Worm (Caenorhabditis elegans) whole organism, midembryonic: Measurements from ENCODE around the gene ptr-3.

ENCODE experiments used
- T22C8.4 ChIP-seq: fragments of 200-800 bp; sonication (Bioruptor generic); IDR thresholded peaks from 2 replicates; pipeline ENCODE4 v1.3.6; 2022; ENCODE audit warnings: missing genetic modification characterization, missing compliant biosample characterization
- cog-1 ChIP-seq: sonication (generic microtip); optimal IDR thresholded peaks from 2 replicates; lab custom pipeline; 2016; ENCODE audit warnings: missing genetic modification characterization, missing compliant biosample characterization
- flt-1 ChIP-seq: fragments of 200-800 bp; sonication (Bioruptor generic); IDR thresholded peaks from 2 replicates; pipeline ENCODE4 v1.3.6; 2022; ENCODE audit warnings: missing genetic modification characterization, missing compliant biosample characterization
- klf-2 ChIP-seq: fragments of 200-800 bp; sonication (Bioruptor generic); conservative IDR thresholded peaks from 2 replicates; pipeline ENCODE4 v1.3.6; 2022; ENCODE audit warnings: missing genetic modification reagents, missing genetic modification characterization, missing compliant biosample characterization
- med-1 ChIP-seq: sonication (generic microtip); optimal IDR thresholded peaks from 2 replicates; lab custom pipeline; 2017; ENCODE audit warnings: missing genetic modification characterization, mild to moderate bottlenecking, missing compliant biosample characterization, antibody characterized with exemption, missing genetic modification reagents; ENCODE audit not compliant: insufficient read depth
- ref-1 ChIP-seq: fragments of 200-800 bp; sonication (Bioruptor generic); conservative IDR thresholded peaks from 2 replicates; pipeline ENCODE4 v1.3.6; 2022; ENCODE audit warnings: missing genetic modification reagents, missing genetic modification characterization, missing compliant biosample characterization
- tab-1 ChIP-seq: fragments of 200-800 bp; sonication (Bioruptor generic); IDR thresholded peaks from 2 replicates; pipeline ENCODE4 v1.3.6; 2022; ENCODE audit warnings: missing genetic modification characterization, missing compliant biosample characterization
- ztf-23 ChIP-seq: fragments of 200-800 bp; sonication (Bioruptor generic); IDR thresholded peaks from 2 replicates; pipeline ENCODE4 v1.3.6; 2022; ENCODE audit warnings: missing genetic modification reagents, missing genetic modification characterization, missing compliant biosample characterization
- ztf-29 ChIP-seq: fragments of 200-800 bp; sonication (Bioruptor generic); IDR thresholded peaks from 2 replicates; pipeline ENCODE4 v1.3.6; 2022; ENCODE audit warnings: missing genetic modification reagents, missing genetic modification characterization, missing compliant biosample characterization

Gene ptr-3

ce11 chrII:367455-367854, at the start of gene ptr-3:
TSS of gene ptr-3 (minus strand) at chrII:367555.
- TF ChIP-seq klf-2, result no peak
- TF ChIP-seq ztf-23 (GFP tag; lab: Robert Waterston, UW), result no peak
- TF ChIP-seq T22C8.4 (GFP tag; lab: Robert Waterston, UW), result no peak
- TF ChIP-seq ztf-29 (GFP tag; lab: Robert Waterston, UW), result no peak
- no peak for TF ChIP-seq tab-1
- no peak for TF ChIP-seq cog-1
- no peak for TF ChIP-seq ref-1 (GFP tag; lab: Robert Waterston, UW)
- TF ChIP-seq flt-1 (GFP tag; lab: Robert Waterston, UW), result no peak
- TF ChIP-seq med-1 (GFP tag; lab: Kevin White, UChicago), result no peak

DNA sequence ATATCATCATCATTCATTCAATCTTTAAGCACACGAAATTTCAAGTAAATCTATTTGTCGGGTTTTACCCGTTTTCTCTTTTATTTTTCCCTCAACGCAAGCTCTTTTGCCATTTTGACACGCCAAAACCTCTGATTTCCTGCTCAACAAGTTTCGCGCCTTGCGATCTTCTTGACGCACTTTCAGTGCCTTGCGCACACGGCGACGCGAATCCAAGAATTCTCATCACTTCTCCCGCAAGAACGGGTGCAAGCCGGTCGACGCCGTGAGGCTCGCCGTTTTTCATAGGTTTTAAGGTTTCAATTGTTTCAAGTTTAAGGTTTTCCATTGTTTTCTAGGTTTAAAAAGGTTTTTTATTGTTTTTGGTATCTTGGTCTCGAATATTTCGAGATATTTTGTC, 49.5 kb upstream of the ptr-3 start:
- TF ChIP-seq tab-1 (peak; percentile 57; the same call in 1 of the 2 replicates), flt-1 (GFP tag; lab: Robert Waterston, UW) (peak; percentile 78; the same call in 1 of the 2 replicates), ztf-23 (GFP tag; lab: Robert Waterston, UW) (peak; percentile 73)

DNA sequence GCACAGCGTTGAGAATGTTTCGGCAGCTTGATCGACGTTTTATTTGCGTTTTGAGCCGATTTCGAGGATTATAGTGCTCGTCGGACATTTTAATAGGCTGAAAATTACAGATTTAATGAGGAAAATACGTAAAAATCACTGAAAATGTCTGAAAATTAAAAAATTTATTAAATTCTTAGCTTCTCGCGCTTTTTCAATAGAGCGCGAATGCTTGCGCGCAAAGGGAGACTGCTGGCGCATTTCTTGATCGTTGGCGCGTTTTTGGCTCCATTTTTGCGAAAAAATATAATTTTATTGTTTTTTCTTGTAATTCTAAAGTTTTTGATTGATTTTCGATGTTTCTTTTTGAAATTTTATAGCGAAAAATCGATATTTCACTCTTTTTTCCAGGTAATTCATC, 43.5 kb upstream of the ptr-3 start, which contains the start of the genes dnsn-1 and C24H12.4:
Gene dnsn-1, minus strand, starts transcription at position 101 of the 400 bp plus-strand sequence.
Gene C24H12.4, plus strand, starts transcription at position 391 of the 400 bp plus-strand sequence.
- TF ChIP-seq ztf-29 (GFP tag; lab: Robert Waterston, UW) (no peak), tab-1 (no peak), ztf-23 (GFP tag; lab: Robert Waterston, UW) (no peak), klf-2 (no peak), cog-1 (peak; percentile 62), T22C8.4 (GFP tag; lab: Robert Waterston, UW) (no peak)

- TF ChIP-seq ztf-23 (GFP tag; lab: Robert Waterston, UW) (no peak), tab-1 (no peak), flt-1 (GFP tag; lab: Robert Waterston, UW) (no peak), klf-2 (no peak), T22C8.4 (GFP tag; lab: Robert Waterston, UW) (no peak), med-1 (GFP tag; lab: Kevin White, UChicago) (no peak)
These were observed 35.1 kb upstream of the ptr-3 start, which contains the start of gene clec-10 for ce11 chrII:402435-402834. TSS of gene clec-10 (plus strand) at chrII:402678.

DNA sequence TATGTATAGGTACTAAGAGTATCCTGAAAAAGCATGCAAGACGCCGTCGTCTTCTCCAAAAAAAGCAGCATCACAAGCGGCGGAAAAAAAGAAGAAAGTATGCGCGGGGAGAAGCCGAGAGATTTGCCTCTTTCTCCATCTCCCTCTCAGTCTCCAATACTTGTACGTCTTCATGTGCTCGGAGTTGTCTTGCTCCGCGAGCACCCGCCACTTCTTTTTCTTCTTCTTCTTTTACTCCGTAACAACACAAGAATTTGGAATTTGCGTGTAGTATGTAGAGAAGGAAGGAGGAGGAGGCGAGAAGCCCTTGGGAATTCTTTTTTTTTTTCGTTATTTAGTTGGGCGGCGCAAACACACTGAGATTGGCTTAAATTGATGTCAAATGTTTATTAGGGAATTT, 33.9 kb upstream of the ptr-3 start:
- TF ChIP-seq cog-1 (no peak), tab-1 (no peak), klf-2 (no peak), ztf-29 (GFP tag; lab: Robert Waterston, UW) (no peak), ztf-23 (GFP tag; lab: Robert Waterston, UW) (no peak), ref-1 (GFP tag; lab: Robert Waterston, UW) (no peak), T22C8.4 (GFP tag; lab: Robert Waterston, UW) (no peak), flt-1 (GFP tag; lab: Robert Waterston, UW) (no peak), med-1 (GFP tag; lab: Kevin White, UChicago) (no peak)

ce11 chrII:400167-400566, 32.8 kb upstream of the ptr-3 start:
- TF ChIP-seq med-1 (GFP tag; lab: Kevin White, UChicago), result no peak
- no peak for TF ChIP-seq T22C8.4 (GFP tag; lab: Robert Waterston, UW)
- no peak for TF ChIP-seq flt-1 (GFP tag; lab: Robert Waterston, UW)
- TF ChIP-seq ztf-29 (GFP tag; lab: Robert Waterston, UW), result no peak
- no peak for TF ChIP-seq ztf-23 (GFP tag; lab: Robert Waterston, UW)

DNA sequence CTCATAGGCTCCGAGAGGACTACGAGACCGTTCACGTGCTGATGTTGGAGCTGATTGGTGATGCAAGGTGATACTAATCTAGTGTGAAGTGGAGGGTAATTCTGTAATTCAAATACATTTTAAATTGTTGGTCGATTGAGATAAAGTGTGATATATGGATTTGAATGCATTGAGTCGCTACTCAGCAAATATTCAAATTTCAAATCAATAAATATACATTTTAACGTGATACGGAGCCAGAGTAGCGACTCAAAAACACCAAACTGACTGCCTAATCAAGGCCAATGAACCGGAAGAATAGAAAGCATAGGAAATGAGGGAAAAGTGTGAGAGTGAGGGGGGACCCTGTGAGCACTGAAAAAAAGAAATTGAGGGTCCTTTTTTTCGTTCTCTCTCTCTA, 32.0 kb upstream of the ptr-3 start, which contains the start of gene C03H5.6:
Gene C03H5.6, minus strand, starts transcription at position 101 of the 400 bp plus-strand sequence.
- TF ChIP-seq tab-1, result no peak
- no peak for TF ChIP-seq cog-1
- no peak for TF ChIP-seq klf-2
- TF ChIP-seq T22C8.4 (GFP tag; lab: Robert Waterston, UW), result no peak
- TF ChIP-seq ref-1 (GFP tag; lab: Robert Waterston, UW), result no peak
- TF ChIP-seq flt-1 (GFP tag; lab: Robert Waterston, UW), result no peak
- no peak for TF ChIP-seq ztf-29 (GFP tag; lab: Robert Waterston, UW)
- TF ChIP-seq ztf-23 (GFP tag; lab: Robert Waterston, UW), result no peak
- no peak for TF ChIP-seq med-1 (GFP tag; lab: Kevin White, UChicago)

ce11 chrII:388533-388932, 21.2 kb upstream of the ptr-3 start, which contains the start of gene nstp-4:
TSS of gene nstp-4 (plus strand) at chrII:388833.
- TF ChIP-seq flt-1 (GFP tag; lab: Robert Waterston, UW), result no peak
- TF ChIP-seq cog-1, result no peak

DNA sequence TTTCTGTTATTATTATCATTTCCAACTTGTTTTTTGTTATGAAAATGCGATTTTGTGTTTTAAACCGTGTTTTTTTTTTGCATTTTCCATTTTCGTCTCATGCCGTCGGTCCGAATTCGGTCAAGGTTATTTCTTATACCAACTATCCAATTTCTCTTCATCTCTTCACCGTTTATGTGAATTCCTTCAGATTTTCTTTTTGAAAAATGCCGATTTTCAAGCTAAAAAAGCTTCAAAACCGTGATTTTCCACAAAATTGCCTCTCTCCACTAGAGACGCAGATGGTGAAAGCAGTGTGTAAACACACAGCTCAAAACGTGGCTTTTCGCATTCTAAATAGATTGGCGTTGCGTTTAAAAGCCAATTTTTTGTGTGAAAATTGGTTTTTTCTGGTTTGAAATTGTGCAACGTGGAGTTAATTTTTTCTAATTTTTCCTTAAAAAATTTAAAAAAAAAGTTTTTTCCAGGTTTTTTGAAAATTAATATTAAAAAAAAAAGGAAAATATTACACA, 20.5 kb upstream of the ptr-3 start:
- TF ChIP-seq ref-1 (GFP tag; lab: Robert Waterston, UW), result no peak
- no peak for TF ChIP-seq flt-1 (GFP tag; lab: Robert Waterston, UW)
- TF ChIP-seq T22C8.4 (GFP tag; lab: Robert Waterston, UW), result no peak
- no peak for TF ChIP-seq cog-1
- no peak for TF ChIP-seq ztf-29 (GFP tag; lab: Robert Waterston, UW)
- no peak for TF ChIP-seq ztf-23 (GFP tag; lab: Robert Waterston, UW)
- TF ChIP-seq klf-2, result no peak
- no peak for TF ChIP-seq tab-1
- no peak for TF ChIP-seq med-1 (GFP tag; lab: Kevin White, UChicago)

ce11 chrII:385957-386356, 18.6 kb upstream of the ptr-3 start, which contains the start of gene C03H5.3:
TSS of gene C03H5.3 (plus strand) at chrII:386088.
- no peak for TF ChIP-seq ztf-23 (GFP tag; lab: Robert Waterston, UW)
- no peak for TF ChIP-seq cog-1
- no peak for TF ChIP-seq klf-2
- no peak for TF ChIP-seq ztf-29 (GFP tag; lab: Robert Waterston, UW)
- no peak for TF ChIP-seq ref-1 (GFP tag; lab: Robert Waterston, UW)
- TF ChIP-seq tab-1, result no peak
- no peak for TF ChIP-seq med-1 (GFP tag; lab: Kevin White, UChicago)
- no peak for TF ChIP-seq flt-1 (GFP tag; lab: Robert Waterston, UW)
- TF ChIP-seq T22C8.4 (GFP tag; lab: Robert Waterston, UW), result no peak
